Fruit fly (Drosophila melanogaster) whole organism, embryonic: Measurements from ENCODE around the gene CG12680.

Source experiments
- B-H2 ChIP-seq: fragments of 200-800 bp; sonication (Bioruptor generic); optimal IDR thresholded peaks from 2 replicates; lab custom pipeline; 2018; ENCODE audit warnings: missing biosample characterization, mild to moderate bottlenecking, missing genetic modification characterization
- CG10147 ChIP-seq: fragments of 200-800 bp; sonication (Bioruptor generic); optimal IDR thresholded peaks from 2 replicates; lab custom pipeline; 2019; ENCODE audit warnings: missing biosample characterization, mild to moderate bottlenecking, missing genetic modification characterization, moderate library complexity
- CG10274 ChIP-seq: fragments of 200-800 bp; sonication (Bioruptor generic); optimal IDR thresholded peaks from 3 replicates; lab custom pipeline; 2017; ENCODE audit warnings: missing biosample characterization, mild to moderate bottlenecking, missing genetic modification characterization
- CG14441 ChIP-seq: fragments of 200-800 bp; sonication (Bioruptor generic); IDR thresholded peaks from 2 replicates; pipeline ENCODE4 v1.3.6; 2022; ENCODE audit warnings: missing biosample characterization, missing genetic modification characterization
- CG2116 ChIP-seq: fragments of 200-800 bp; sonication (Bioruptor generic); optimal IDR thresholded peaks from 3 replicates; lab custom pipeline; 2018; ENCODE audit warnings: missing biosample characterization, mild to moderate bottlenecking, missing genetic modification characterization
- CG3065 ChIP-seq: fragments of 200-800 bp; sonication (Bioruptor generic); optimal IDR thresholded peaks from 2 replicates; lab custom pipeline; 2016; ENCODE audit warnings: missing biosample characterization, missing genetic modification characterization
- CG31388 ChIP-seq: fragments of 200-800 bp; sonication (Bioruptor generic); optimal IDR thresholded peaks from 2 replicates; lab custom pipeline; 2016; ENCODE audit warnings: missing biosample characterization, missing genetic modification characterization
- CG31441 ChIP-seq: fragments of 200-800 bp; sonication (Bioruptor generic); IDR thresholded peaks from 2 replicates; pipeline ENCODE4 v1.3.6; 2022; ENCODE audit warnings: missing biosample characterization, missing genetic modification characterization
- CG42726 ChIP-seq: fragments of 200-800 bp; sonication (Bioruptor generic); IDR thresholded peaks from 2 replicates; pipeline ENCODE4 v1.3.6; 2022; ENCODE audit warnings: missing biosample characterization, missing genetic modification characterization; ENCODE audit not compliant: partially characterized antibody
- CG6175 ChIP-seq: fragments of 200-800 bp; sonication (Bioruptor generic); IDR thresholded peaks from 3 replicates; pipeline ENCODE4 v1.3.6; 2022; ENCODE audit warnings: missing biosample characterization, missing genetic modification characterization
- CG8281 ChIP-seq: fragments of 200-800 bp; sonication (Bioruptor generic); optimal IDR thresholded peaks from 2 replicates; lab custom pipeline; 2018; ENCODE audit warnings: missing biosample characterization, mild to moderate bottlenecking, missing genetic modification characterization, moderate library complexity
- Camta ChIP-seq: fragments of 200-800 bp; sonication (Bioruptor generic); optimal IDR thresholded peaks from 2 replicates; lab custom pipeline; 2016; ENCODE audit warnings: missing biosample characterization, missing genetic modification characterization
- Drgx ChIP-seq: fragments of 200-800 bp; sonication (Bioruptor generic); IDR thresholded peaks from 2 replicates; pipeline ENCODE4 v1.3.6; 2022; ENCODE audit warnings: missing biosample characterization, missing genetic modification characterization
- Ets97D ChIP-seq: fragments of 200-800 bp; sonication (Bioruptor generic); optimal IDR thresholded peaks from 3 replicates; lab custom pipeline; 2016; ENCODE audit warnings: missing biosample characterization, missing genetic modification characterization
- HmgZ ChIP-seq: fragments of 200-800 bp; sonication (Bioruptor generic); optimal IDR thresholded peaks from 2 replicates; lab custom pipeline; 2018; ENCODE audit warnings: missing biosample characterization, mild to moderate bottlenecking, missing genetic modification characterization
- Mad ChIP-seq: fragments of 200-800 bp; sonication (Bioruptor generic); optimal IDR thresholded peaks from 2 replicates; lab custom pipeline; 2016; ENCODE audit warnings: missing biosample characterization, missing genetic modification characterization
- NC2α ChIP-seq: fragments of 200-800 bp; sonication (Bioruptor generic); optimal IDR thresholded peaks from 2 replicates; lab custom pipeline; 2016; ENCODE audit warnings: missing biosample characterization, missing genetic modification characterization
- Nf-YB ChIP-seq: fragments of 200-800 bp; sonication (Bioruptor generic); optimal IDR thresholded peaks from 3 replicates; lab custom pipeline; 2019; ENCODE audit warnings: missing biosample characterization, mild to moderate bottlenecking, missing genetic modification characterization, moderate library complexity
- Optix ChIP-seq: fragments of 200-800 bp; sonication (Bioruptor generic); IDR thresholded peaks from 3 replicates; pipeline ENCODE4 v1.3.6; 2022; ENCODE audit warnings: missing biosample characterization, missing genetic modification characterization
- Ptx1 ChIP-seq: fragments of 200-800 bp; sonication (Bioruptor generic); IDR thresholded peaks from 2 replicates; pipeline ENCODE4 v1.3.6; 2022; ENCODE audit warnings: missing biosample characterization, missing genetic modification characterization
- Rx ChIP-seq: fragments of 200-800 bp; sonication (Bioruptor generic); IDR thresholded peaks from 2 replicates; pipeline ENCODE4 v1.3.6; 2022; ENCODE audit warnings: missing biosample characterization, missing genetic modification characterization
- Sox100B ChIP-seq: fragments of 200-800 bp; sonication (Bioruptor generic); optimal IDR thresholded peaks from 3 replicates; lab custom pipeline; 2018; ENCODE audit warnings: missing biosample characterization, mild to moderate bottlenecking, missing genetic modification characterization
- Spps ChIP-seq: fragments of 200-800 bp; sonication (Bioruptor generic); optimal IDR thresholded peaks from 2 replicates; lab custom pipeline; 2018; ENCODE audit warnings: missing biosample characterization, mild to moderate bottlenecking, missing genetic modification characterization
- bbx ChIP-seq: fragments of 200-800 bp; sonication (Bioruptor generic); IDR thresholded peaks from 2 replicates; pipeline ENCODE4 v1.3.6; 2022; ENCODE audit warnings: missing biosample characterization, missing genetic modification characterization; ENCODE audit not compliant: partially characterized antibody
- bsh ChIP-seq, 2 experiments: fragments of 200-800 bp; sonication (Bioruptor generic); optimal IDR thresholded peaks; 2 replicates each; lab custom pipeline; 2017 to 2018; ENCODE audit warnings: mild to moderate bottlenecking in 2 of 2, missing biosample characterization in 2 of 2, missing genetic modification characterization in 2 of 2, moderate library complexity in 1 of 2
- corto ChIP-seq: fragments of 200-800 bp; sonication (Bioruptor generic); optimal IDR thresholded peaks from 2 replicates; lab custom pipeline; 2016; ENCODE audit warnings: missing biosample characterization, mild to moderate bottlenecking, missing genetic modification characterization, moderate library complexity
- dan ChIP-seq: fragments of 200-800 bp; sonication (Bioruptor generic); IDR thresholded peaks from 2 replicates; pipeline ENCODE4 v1.3.6; 2022; ENCODE audit warnings: missing biosample characterization, missing genetic modification characterization
- fd102C ChIP-seq: fragments of 200-800 bp; sonication (Bioruptor generic); optimal IDR thresholded peaks from 2 replicates; lab custom pipeline; 2018; ENCODE audit warnings: missing biosample characterization, mild to moderate bottlenecking, missing genetic modification characterization, moderate library complexity
- fd3F ChIP-seq: fragments of 200-800 bp; sonication (Bioruptor generic); optimal IDR thresholded peaks from 2 replicates; lab custom pipeline; 2018; ENCODE audit warnings: missing biosample characterization, mild to moderate bottlenecking, missing genetic modification characterization, moderate library complexity
- fd96Cb ChIP-seq: fragments of 200-800 bp; sonication (Bioruptor generic); optimal IDR thresholded peaks from 2 replicates; lab custom pipeline; 2018; ENCODE audit warnings: missing biosample characterization, mild to moderate bottlenecking, missing genetic modification characterization, moderate library complexity
- lbe ChIP-seq: fragments of 200-800 bp; sonication (Bioruptor generic); optimal IDR thresholded peaks from 2 replicates; lab custom pipeline; 2016; ENCODE audit warnings: missing biosample characterization, mild to moderate bottlenecking, missing genetic modification characterization
- row ChIP-seq: fragments of 200-800 bp; sonication (Bioruptor generic); IDR thresholded peaks from 3 replicates; pipeline ENCODE4 v1.3.6; 2022; ENCODE audit warnings: missing biosample characterization, missing genetic modification characterization
- sens ChIP-seq: fragments of 200-800 bp; sonication (Bioruptor generic); peaks from one replicate; lab custom pipeline; 2016; ENCODE audit warnings: missing biosample characterization, missing genetic modification characterization
- sima ChIP-seq: fragments of 200-800 bp; sonication (Bioruptor generic); optimal IDR thresholded peaks from 2 replicates; lab custom pipeline; 2016; ENCODE audit warnings: missing biosample characterization, missing genetic modification characterization

CG12680 gene

dm6 chrX:5013011-5013410 lies 15.8 kb downstream of the CG12680 start:
- TF ChIP-seq Drgx (GFP tag; lab: Robert Waterston, UW) = peak; percentile 40; the same call in 1 of the 2 replicates
- peak; percentile 61 for TF ChIP-seq sens (GFP tag; lab: Kevin White, UChicago)
- TF ChIP-seq NC2α (GFP tag; lab: Kevin White, UChicago) = no peak

- TF ChIP-seq B-H2 (GFP tag; lab: Kevin White, UChicago) (no peak), Drgx (GFP tag; lab: Robert Waterston, UW) (0 out of 2 replicates have a peak, but pooled peaks have one; percentile 41)
- TF ChIP-seq, all 482 proteins: peak for 1
These were observed 17.4 kb downstream of the CG12680 start for dm6 chrX:5014629-5015028.

- TF ChIP-seq Mad (GFP tag; lab: Kevin White, UChicago) = no peak
- TF ChIP-seq row (GFP tag; lab: Robert Waterston, UW) = peak; percentile 24; the same call in 1 of the 3 replicates
- TF ChIP-seq CG31441 = no peak
- TF ChIP-seq Ptx1 = 0 out of 2 replicates have a peak, but pooled peaks have one; percentile 25
- TF ChIP-seq fd3F (GFP tag; lab: Kevin White, UChicago) = no peak
- no peak for TF ChIP-seq Spps (tag; lab: Kevin White, UChicago)
- TF ChIP-seq CG3065 (GFP tag; lab: Kevin White, UChicago) = no peak
These were observed 21.8 kb downstream of the CG12680 start for dm6 chrX:5019040-5019439.

- TF ChIP-seq bsh (GFP tag; optimal IDR thresholded peaks at IDR 0.05; lab: Kevin White, UChicago) (peak in 1 of 2 experiments; percentile 47), HmgZ (tag; lab: Kevin White, UChicago) (no peak)
These were observed 22.8 kb downstream of the CG12680 start for dm6 chrX:5020030-5020429.

- TF ChIP-seq CG6175 (GFP tag; lab: Robert Waterston, UW) = no peak
- no peak for TF ChIP-seq CG31388
- no peak for TF ChIP-seq fd102C (GFP tag; lab: Kevin White, UChicago)
- no peak for TF ChIP-seq Sox100B (GFP tag; lab: Kevin White, UChicago)
- no peak for TF ChIP-seq CG10147 (GFP tag; lab: Kevin White, UChicago)
- TF ChIP-seq corto (GFP tag; lab: Kevin White, UChicago) = peak; percentile 19
- no peak for TF ChIP-seq Nf-YB (GFP tag; lab: Kevin White, UChicago)
- TF ChIP-seq CG14441 (GFP tag; lab: Robert Waterston, UW) = no peak
- no peak for TF ChIP-seq Ets97D (GFP tag; lab: Kevin White, UChicago)
- TF ChIP-seq CG10274 (GFP tag; lab: Kevin White, UChicago) = no peak
- no peak for TF ChIP-seq Rx (GFP tag; lab: Robert Waterston, UW)
- TF ChIP-seq lbe (GFP tag; lab: Kevin White, UChicago) = peak; percentile 76
- TF ChIP-seq CG2116 (GFP tag; lab: Kevin White, UChicago) = no peak
- TF ChIP-seq CG8281 (tag; lab: Kevin White, UChicago) = no peak
- no peak for TF ChIP-seq sima (GFP tag; lab: Kevin White, UChicago)
- TF ChIP-seq Optix (GFP tag; lab: Robert Waterston, UW) = no peak
These were observed 28.0 kb downstream of the CG12680 start for dm6 chrX:5025283-5025682.

DNA sequence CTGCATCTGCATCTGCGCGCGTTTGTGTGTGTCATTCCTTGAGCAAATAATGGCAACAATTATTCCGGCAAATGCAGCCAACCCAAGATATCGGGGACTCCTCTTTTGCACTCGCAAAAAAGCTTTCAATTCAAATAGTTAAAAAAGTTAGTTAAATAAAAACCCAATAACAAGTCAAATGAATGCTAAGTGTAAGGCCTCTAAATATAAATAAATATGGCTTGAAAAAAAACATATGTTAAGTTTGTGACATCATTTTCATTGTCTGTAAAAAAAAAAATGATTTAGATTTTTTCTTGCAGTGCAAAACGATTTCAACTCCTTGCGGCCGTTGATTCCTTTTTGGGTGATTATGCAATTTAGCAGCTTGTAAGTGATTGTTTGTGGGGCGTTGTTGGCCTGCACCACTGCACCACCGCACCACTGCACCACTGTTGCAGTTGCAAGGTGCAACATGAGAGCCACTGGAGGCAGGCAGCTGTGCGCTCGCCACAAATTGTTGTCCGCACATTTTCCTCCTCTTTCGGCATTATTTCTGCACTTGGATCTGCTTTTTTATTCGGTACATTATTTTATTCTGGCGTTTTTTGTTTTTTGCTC lies 28.9 kb downstream of the CG12680 start:
- TF ChIP-seq Camta (GFP tag; lab: Kevin White, UChicago) (no peak), corto (GFP tag; lab: Kevin White, UChicago) (peak; percentile 11), bbx (GFP tag; lab: Robert Waterston, UW) (no peak), fd96Cb (tag; lab: Kevin White, UChicago) (no peak), dan (no peak), CG42726 (GFP tag; lab: Robert Waterston, UW) (no peak)
